Worm (Caenorhabditis elegans) whole organism, L2 larva: ENCODE measurements around the gene cdc-37.
"Not testable (repeated sequence)": the region's sequence is repeated elsewhere in the genome, so short reads cannot be mapped to it uniquely, and the experiment has no call there.

Experiments
- R02D3.7 ChIP-seq: fragments of 150-350 bp; optimal IDR thresholded peaks from 2 replicates; lab custom pipeline; 2014; ENCODE audit warnings: missing biosample characterization, missing genetic modification characterization
- blmp-1 ChIP-seq: sonication (generic microtip); optimal IDR thresholded peaks from 2 replicates; lab custom pipeline; 2017; ENCODE audit warnings: missing genetic modification characterization, mild to moderate bottlenecking, missing compliant biosample characterization, antibody characterized with exemption, moderate library complexity; ENCODE audit not compliant: insufficient read depth
- ceh-16 ChIP-seq: fragments of 150-350 bp; optimal IDR thresholded peaks from 2 replicates; lab custom pipeline; 2014; ENCODE audit warnings: missing biosample characterization, missing genetic modification characterization
- nhr-11 ChIP-seq: fragments of 150-350 bp; optimal IDR thresholded peaks from 2 replicates; lab custom pipeline; 2014; ENCODE audit warnings: missing biosample characterization, missing genetic modification characterization

ce11 chrII:535226-535625, 45.2 kb downstream of the cdc-37 start, which contains the start of gene T27A1.3:
- TF ChIP-seq nhr-11; blmp-1; R02D3.7 (tag; lab: Kevin White, UChicago); ceh-16 (tag; lab: Kevin White, UChicago): not testable (repeated sequence)
